Worm (Caenorhabditis elegans) whole organism, late embryonic: ENCODE results near the gene lin-26.

Source experiments
- ceh-34 ChIP-seq: sonication (generic microtip); optimal IDR thresholded peaks from 2 replicates; lab custom pipeline; 2016; ENCODE audit warnings: mild to moderate bottlenecking, missing genetic modification characterization, missing compliant biosample characterization
- nhr-232 ChIP-seq: sonication (generic microtip); optimal IDR thresholded peaks from 2 replicates; lab custom pipeline; 2016; ENCODE audit warnings: missing genetic modification characterization, missing compliant biosample characterization

DNA sequence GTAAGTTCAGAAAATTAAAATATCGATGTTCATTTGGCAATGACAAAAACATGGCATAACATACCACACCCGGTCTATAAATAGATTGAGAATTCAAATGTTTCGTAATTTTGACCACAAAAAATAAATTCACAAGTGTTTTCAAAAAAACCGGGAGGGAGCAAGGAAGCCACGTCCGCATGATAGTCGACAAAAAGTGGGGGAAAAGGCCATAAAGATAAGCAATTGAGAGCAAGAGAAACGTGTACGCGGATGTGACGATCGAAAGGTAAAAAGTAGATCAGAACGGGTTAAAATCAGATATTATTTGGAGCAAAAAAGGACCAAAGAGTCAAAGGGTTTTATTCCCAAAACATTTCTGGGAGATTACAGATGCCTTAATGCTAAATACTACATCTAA, 12.7 kb downstream of the lin-26 start:
- TF ChIP-seq ceh-34 (tag; lab: Kevin White, UChicago) (no peak), nhr-232 (tag; lab: Kevin White, UChicago) (no peak)
